Worm (Caenorhabditis elegans) whole organism, early embryonic: ENCODE results near the gene F59E11.2.

Experiments used
- F13C5.2 ChIP-seq: sonication (generic microtip); optimal IDR thresholded peaks from 2 replicates; lab custom pipeline; 2017; ENCODE audit warnings: mild to moderate bottlenecking, missing genetic modification characterization, inconsistent platforms, missing compliant biosample characterization
- ama-1 ChIP-seq: fragments of 150-350 bp; optimal IDR thresholded peaks from 2 replicates; lab custom pipeline; 2014
- ceh-13 ChIP-seq: fragments of 200-800 bp; sonication (Bioruptor generic); optimal IDR thresholded peaks from 2 replicates; lab custom pipeline; 2018; ENCODE audit warnings: mild to moderate bottlenecking, missing genetic modification characterization, missing compliant biosample characterization
- ets-7 ChIP-seq: sonication (generic microtip); optimal IDR thresholded peaks from 2 replicates; lab custom pipeline; 2016; ENCODE audit warnings: missing genotype, missing genetic modification characterization, missing compliant biosample characterization
- flt-1 ChIP-seq: fragments of 200-800 bp; sonication (Bioruptor generic); IDR thresholded peaks from 2 replicates; pipeline ENCODE4 v1.3.6; 2022; ENCODE audit warnings: missing genetic modification characterization, missing compliant biosample characterization
- hmbx-1 ChIP-seq: sonication (generic microtip); optimal IDR thresholded peaks from 2 replicates; lab custom pipeline; 2016; ENCODE audit warnings: mild to moderate bottlenecking, missing genetic modification characterization, missing compliant biosample characterization
- hmg-4 ChIP-seq: fragments of 200-800 bp; sonication (Bioruptor generic); optimal IDR thresholded peaks from 2 replicates; lab custom pipeline; 2018; ENCODE audit warnings: mild to moderate bottlenecking, missing genetic modification characterization, missing compliant biosample characterization
- hnd-1 ChIP-seq: sonication (generic microtip); optimal IDR thresholded peaks from 2 replicates; lab custom pipeline; 2016; ENCODE audit warnings: missing genetic modification characterization, missing compliant biosample characterization
- pes-1 ChIP-seq: fragments of 200-800 bp; sonication (Bioruptor generic); IDR thresholded peaks from 2 replicates; pipeline ENCODE4 v1.3.6; 2022; ENCODE audit warnings: missing genetic modification reagents, missing genetic modification characterization, missing compliant biosample characterization
- scrt-1 ChIP-seq: fragments of 200-800 bp; sonication (Bioruptor generic); IDR thresholded peaks from 2 replicates; pipeline ENCODE4 v1.3.6; 2022; ENCODE audit warnings: missing genetic modification characterization, missing compliant biosample characterization
- tbx-11 ChIP-seq: fragments of 200-800 bp; sonication (Bioruptor generic); IDR thresholded peaks from 2 replicates; pipeline ENCODE4 v1.3.6; 2022; ENCODE audit warnings: missing genetic modification characterization, missing compliant biosample characterization
- tbx-37 ChIP-seq: fragments of 200-800 bp; sonication (Bioruptor generic); conservative IDR thresholded peaks from 2 replicates; pipeline ENCODE4 v1.3.6; 2022; ENCODE audit warnings: missing genetic modification reagents, missing genetic modification characterization, missing compliant biosample characterization

DNA sequence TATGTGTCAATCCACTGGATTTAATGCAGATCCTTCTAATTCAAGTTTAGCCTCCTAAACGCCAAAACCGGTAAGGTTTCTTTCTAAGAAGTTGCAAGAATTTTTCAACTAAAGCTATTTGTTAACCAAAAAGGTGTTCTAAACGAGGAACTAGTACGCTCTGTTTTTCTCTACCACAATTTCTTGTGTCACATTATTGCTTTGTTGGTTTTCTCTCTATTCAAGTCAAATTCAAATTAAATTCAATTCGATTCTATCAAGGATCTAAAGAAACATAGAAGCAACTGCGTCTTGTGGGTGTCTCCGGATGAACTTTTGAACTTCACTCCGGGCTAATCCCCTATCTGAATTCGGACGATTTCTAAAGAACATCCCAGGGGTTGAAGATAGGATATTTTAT lies 15.2 kb downstream of the F59E11.2 start, which contains the start of gene oac-40:
- TF ChIP-seq ama-1 (lab: Kevin White, UChicago) (no peak), scrt-1 (GFP tag; lab: Robert Waterston, UW) (no peak), tbx-37 (GFP tag; lab: Robert Waterston, UW) (no peak), flt-1 (GFP tag; lab: Robert Waterston, UW) (no peak), hmg-4 (GFP tag; lab: Kevin White, UChicago) (no peak), ets-7 (tag; lab: Kevin White, UChicago) (no peak), hnd-1 (no peak), pes-1 (GFP tag; lab: Robert Waterston, UW) (no peak), F13C5.2 (tag; lab: Kevin White, UChicago) (no peak), ceh-13 (no peak), tbx-11 (GFP tag; lab: Robert Waterston, UW) (no peak), hmbx-1 (no peak)
